Worm (Caenorhabditis elegans) whole organism, late embryonic: ENCODE results near the gene fbxa-18.

ENCODE experiments used
- C38D4.7 ChIP-seq: fragments of 200-800 bp; sonication (Bioruptor generic); optimal IDR thresholded peaks from 2 replicates; lab custom pipeline; 2018; ENCODE audit warnings: mild to moderate bottlenecking, missing genetic modification characterization, moderate library complexity, missing compliant biosample characterization
- K02D7.2 ChIP-seq: sonication (generic microtip); optimal IDR thresholded peaks from 2 replicates; lab custom pipeline; 2017; ENCODE audit warnings: mild to moderate bottlenecking, missing genetic modification characterization, missing compliant biosample characterization
- ama-1 ChIP-seq: fragments of 150-350 bp; optimal IDR thresholded peaks from 2 replicates; lab custom pipeline; 2014
- ceh-6 ChIP-seq: fragments of 200-800 bp; sonication (Bioruptor generic); optimal IDR thresholded peaks from 2 replicates; lab custom pipeline; 2018; ENCODE audit warnings: mild to moderate bottlenecking, missing genetic modification characterization, missing compliant biosample characterization
- ceh-9 ChIP-seq: sonication (generic microtip); optimal IDR thresholded peaks from 2 replicates; lab custom pipeline; 2016; ENCODE audit warnings: mild to moderate bottlenecking, missing genetic modification characterization, inconsistent platforms, missing compliant biosample characterization
- elt-2 ChIP-seq: sonication (generic microtip); optimal IDR thresholded peaks from 2 replicates; lab custom pipeline; 2016; ENCODE audit warnings: missing genetic modification reagents, missing genetic modification characterization, missing compliant biosample characterization
- fax-1 ChIP-seq: sonication (generic microtip); optimal IDR thresholded peaks from 2 replicates; lab custom pipeline; 2016; ENCODE audit warnings: missing genotype, missing genetic modification characterization, missing compliant biosample characterization
- hlh-30 ChIP-seq: sonication (generic microtip); optimal IDR thresholded peaks from 2 replicates; lab custom pipeline; 2017; ENCODE audit warnings: antibody characterized with exemption, missing genetic modification characterization, missing compliant biosample characterization; ENCODE audit not compliant: insufficient read depth
- nfya-1 ChIP-seq: sonication (generic microtip); optimal IDR thresholded peaks from 2 replicates; lab custom pipeline; 2017; ENCODE audit warnings: missing genetic modification characterization, mild to moderate bottlenecking, missing compliant biosample characterization, antibody characterized with exemption, moderate library complexity
- npax-4 ChIP-seq: sonication (generic microtip); optimal IDR thresholded peaks from 2 replicates; lab custom pipeline; 2016; ENCODE audit warnings: missing genetic modification characterization, missing compliant biosample characterization
- odd-2 ChIP-seq: sonication (generic microtip); optimal IDR thresholded peaks from 2 replicates; lab custom pipeline; 2017; ENCODE audit warnings: antibody characterized with exemption, mild to moderate bottlenecking, missing genetic modification characterization, missing compliant biosample characterization
- pha-4 ChIP-seq: fragments of 150-350 bp; optimal IDR thresholded peaks from 2 replicates; lab custom pipeline; 2018; ENCODE audit warnings: missing biosample characterization, missing genetic modification reagents, missing genetic modification characterization
- sox-2 ChIP-seq: fragments of 200-800 bp; sonication (Bioruptor generic); IDR thresholded peaks from 2 replicates; pipeline ENCODE4 v1.3.6; 2022; ENCODE audit warnings: missing genetic modification reagents, missing genetic modification characterization, missing compliant biosample characterization

- TF ChIP-seq fax-1 (tag; lab: Kevin White, UChicago) (no peak), ceh-6 (no peak), C38D4.7 (no peak), ama-1 (lab: Kevin White, UChicago) (no peak), ceh-9 (tag; lab: Kevin White, UChicago) (no peak), hlh-30 (tag; lab: Kevin White, UChicago) (no peak), elt-2 (no peak), pha-4 (tag; lab: Kevin White, UChicago) (no peak), K02D7.2 (tag; lab: Kevin White, UChicago) (no peak), sox-2 (GFP tag; lab: Robert Waterston, UW) (no peak), npax-4 (tag; lab: Kevin White, UChicago) (no peak), odd-2 (tag; lab: Kevin White, UChicago) (no peak), nfya-1 (tag; lab: Kevin White, UChicago) (no peak)
These were observed 1.4 kb upstream of the fbxa-18 start, which contains the start of gene clc-32 for ce11 chrV:16141071-16141470.
